Worm (Caenorhabditis elegans): ENCODE data around the gene F38B7.17.

DNA sequence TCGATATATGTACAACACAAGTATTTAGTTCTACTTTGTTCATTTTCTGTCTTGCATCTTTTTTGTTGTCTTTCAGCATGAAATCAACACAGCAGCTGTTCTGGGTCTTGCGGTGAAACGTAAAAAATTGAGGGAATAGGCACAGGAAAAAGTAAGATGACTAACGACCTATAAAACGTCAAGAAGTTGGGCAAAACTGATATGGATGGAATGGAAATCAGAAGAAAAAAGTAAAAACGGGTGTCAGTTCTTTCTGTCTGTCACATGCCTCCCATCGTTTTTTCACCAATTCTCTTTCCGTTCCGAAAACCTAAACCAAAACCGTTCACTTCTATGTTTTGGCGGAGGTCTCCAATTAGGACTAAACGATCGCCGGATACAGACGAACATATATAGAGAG is 47.8 kb downstream of the F38B7.17 start:
- TF ChIP-seq dao-5 (tag; optimal IDR thresholded peaks at IDR 0.05) (no peak), W03F9.2 (tag; optimal IDR thresholded peaks at IDR 0.05) (no peak)
